Worm (Caenorhabditis elegans) whole organism, L4 larva: ENCODE data around the gene pph-4.1.
A peak's percentile ranks its signal among the peaks of the same experiment; 100 is the strongest.

Experiments used
- F49E8.2 ChIP-seq: sonication (generic microtip); optimal IDR thresholded peaks from 2 replicates; lab custom pipeline; 2016; ENCODE audit warnings: missing compliant biosample characterization, mild to moderate bottlenecking, missing genetic modification characterization, borderline replicate concordance
- T20F7.1 ChIP-seq: fragments of 200-800 bp; sonication (Bioruptor generic); optimal IDR thresholded peaks from 2 replicates; lab custom pipeline; 2018; ENCODE audit warnings: mild to moderate bottlenecking, missing genetic modification characterization, missing compliant biosample characterization
- T26A8.4 ChIP-seq: fragments of 200-800 bp; sonication (Bioruptor generic); IDR thresholded peaks from 2 replicates; pipeline ENCODE4 v1.3.6; 2022; ENCODE audit warnings: missing genetic modification characterization, missing compliant biosample characterization
- Y48G9A.11 ChIP-seq: fragments of 200-800 bp; sonication (Bioruptor generic); IDR thresholded peaks from 2 replicates; pipeline ENCODE4 v1.3.6; 2022; ENCODE audit warnings: missing genetic modification reagents, missing genetic modification characterization, missing compliant biosample characterization
- Y5F2A.4 ChIP-seq: fragments of 200-800 bp; sonication (Bioruptor generic); optimal IDR thresholded peaks from 2 replicates; lab custom pipeline; 2018; ENCODE audit warnings: mild to moderate bottlenecking, missing genetic modification characterization, missing compliant biosample characterization
- Y75B8A.6 ChIP-seq: fragments of 200-800 bp; sonication (Bioruptor generic); IDR thresholded peaks from 2 replicates; pipeline ENCODE4 v1.3.6; 2022; ENCODE audit warnings: missing genetic modification reagents, missing genetic modification characterization, missing compliant biosample characterization
- ZK546.5 ChIP-seq, 2 experiments: sonication (generic microtip); optimal IDR thresholded peaks; 2 replicates each; lab custom pipeline; 2017; ENCODE audit warnings: missing biosample characterization in 2 of 2, missing genetic modification characterization in 2 of 2
- ama-1 ChIP-seq: fragments of 150-350 bp; optimal IDR thresholded peaks from 2 replicates; lab custom pipeline; 2014; ENCODE audit warnings: inconsistent platforms, mixed read lengths
- ceh-32 ChIP-seq: sonication (generic microtip); optimal IDR thresholded peaks from 2 replicates; lab custom pipeline; 2016; ENCODE audit warnings: mild to moderate bottlenecking, missing genetic modification characterization, missing compliant biosample characterization; ENCODE audit not compliant: poor library complexity
- ceh-62 ChIP-seq: sonication (generic microtip); optimal IDR thresholded peaks from 2 replicates; lab custom pipeline; 2017; ENCODE audit warnings: missing biosample characterization, missing genetic modification characterization
- ces-1 ChIP-seq: fragments of 150-350 bp; sonication (generic microtip); optimal IDR thresholded peaks from 4 replicates; lab custom pipeline; 2014; ENCODE audit warnings: missing biosample characterization, missing genetic modification reagents, missing genetic modification characterization
- cey-2 ChIP-seq: sonication (generic microtip); optimal IDR thresholded peaks from 3 replicates; lab custom pipeline; 2017; ENCODE audit warnings: missing genetic modification characterization, mild to moderate bottlenecking, missing compliant biosample characterization, antibody characterized with exemption, borderline replicate concordance; ENCODE audit not compliant: insufficient read depth
- daf-16 ChIP-seq, 3 experiments: sonication (generic microtip); optimal IDR thresholded peaks; 2 replicates each; lab custom pipeline; 2016 to 2017; ENCODE audit warnings: missing genetic modification characterization in 3 of 3, missing genetic modification reagents in 3 of 3, mild to moderate bottlenecking in 2 of 3, missing compliant biosample characterization in 2 of 3, missing biosample characterization in 1 of 3, moderate library complexity in 1 of 3
- dmd-6 ChIP-seq: fragments of 200-800 bp; sonication (Bioruptor generic); IDR thresholded peaks from 2 replicates; pipeline ENCODE4 v1.3.6; 2022; ENCODE audit warnings: missing genetic modification reagents, missing genetic modification characterization, missing compliant biosample characterization
- dve-1 ChIP-seq: sonication (generic microtip); optimal IDR thresholded peaks from 2 replicates; lab custom pipeline; 2017; ENCODE audit warnings: antibody characterized with exemption, mild to moderate bottlenecking, missing genetic modification characterization, missing compliant biosample characterization; ENCODE audit not compliant: insufficient read depth
- egl-27 ChIP-seq: sonication (generic microtip); optimal IDR thresholded peaks from 3 replicates; lab custom pipeline; 2017; ENCODE audit warnings: missing biosample characterization, missing genetic modification reagents, missing genetic modification characterization
- egl-43 ChIP-seq: fragments of 200-800 bp; sonication (Bioruptor generic); IDR thresholded peaks from 2 replicates; pipeline ENCODE4 v1.3.6; 2022; ENCODE audit warnings: missing genetic modification reagents, missing genetic modification characterization, missing compliant biosample characterization
- fkh-10 ChIP-seq: fragments of 150-350 bp; optimal IDR thresholded peaks from 2 replicates; lab custom pipeline; 2014; ENCODE audit warnings: missing biosample characterization, missing genetic modification reagents, missing genetic modification characterization
- hlh-11 ChIP-seq: fragments of 200-800 bp; sonication (Bioruptor generic); optimal IDR thresholded peaks from 2 replicates; lab custom pipeline; 2018; ENCODE audit warnings: mild to moderate bottlenecking, missing genetic modification characterization, missing compliant biosample characterization
- hlh-30 ChIP-seq: sonication (generic microtip); optimal IDR thresholded peaks from 2 replicates; lab custom pipeline; 2017; ENCODE audit warnings: antibody characterized with exemption, mild to moderate bottlenecking, missing genetic modification characterization, missing compliant biosample characterization; ENCODE audit not compliant: insufficient read depth
- lim-7 ChIP-seq: fragments of 200-800 bp; sonication (Bioruptor generic); IDR thresholded peaks from 2 replicates; pipeline ENCODE4 v1.3.6; 2022; ENCODE audit warnings: missing genetic modification characterization, missing compliant biosample characterization
- lin-1 ChIP-seq: fragments of 200-800 bp; sonication (Bioruptor generic); IDR thresholded peaks from 2 replicates; pipeline ENCODE4 v1.3.6; 2022; ENCODE audit warnings: missing genetic modification reagents, missing genetic modification characterization, missing compliant biosample characterization
- lin-13 ChIP-seq: fragments of 150-350 bp; optimal IDR thresholded peaks from 2 replicates; lab custom pipeline; 2014; ENCODE audit warnings: missing biosample characterization, missing genetic modification reagents, missing genetic modification characterization
- lin-38 ChIP-seq: fragments of 200-800 bp; sonication (Bioruptor generic); IDR thresholded peaks from 2 replicates; pipeline ENCODE4 v1.3.6; 2022; ENCODE audit warnings: missing genetic modification reagents, missing genetic modification characterization, missing compliant biosample characterization
- lin-39 ChIP-seq: fragments of 150-350 bp; optimal IDR thresholded peaks from 2 replicates; lab custom pipeline; 2014; ENCODE audit warnings: missing biosample characterization, missing genetic modification reagents, missing genetic modification characterization
- lsy-2 ChIP-seq, 2 experiments: fragments of 150-350 bp in 1 of 2; sonication (generic microtip) in 1 of 2; optimal IDR thresholded peaks; 2 replicates each; lab custom pipeline; 2014 to 2017; ENCODE audit warnings: missing biosample characterization in 2 of 2, missing genetic modification characterization in 2 of 2
- madf-9 ChIP-seq: fragments of 200-800 bp; sonication (Bioruptor generic); conservative IDR thresholded peaks from 2 replicates; pipeline ENCODE4 v1.3.6; 2022; ENCODE audit warnings: missing genetic modification reagents, missing genetic modification characterization, missing compliant biosample characterization
- mes-2 ChIP-seq: sonication (generic microtip); optimal IDR thresholded peaks from 2 replicates; lab custom pipeline; 2016; ENCODE audit warnings: missing genotype, mild to moderate bottlenecking, missing genetic modification characterization, missing compliant biosample characterization; ENCODE audit not compliant: poor library complexity, severe bottlenecking
- nhr-102 ChIP-seq: sonication (generic microtip); optimal IDR thresholded peaks from 2 replicates; lab custom pipeline; 2016; ENCODE audit warnings: mild to moderate bottlenecking, missing genetic modification characterization, moderate library complexity, missing compliant biosample characterization
- nhr-25 ChIP-seq: sonication (generic microtip); optimal IDR thresholded peaks from 2 replicates; lab custom pipeline; 2017; ENCODE audit warnings: missing genetic modification characterization, mild to moderate bottlenecking, missing compliant biosample characterization, antibody characterized with exemption, moderate library complexity, borderline replicate concordance; ENCODE audit not compliant: insufficient read depth
- nhr-28 ChIP-seq: fragments of 150-350 bp; optimal IDR thresholded peaks from 2 replicates; lab custom pipeline; 2014; ENCODE audit warnings: missing biosample characterization, missing genetic modification characterization
- nhr-41 ChIP-seq: fragments of 200-800 bp; sonication (Bioruptor generic); IDR thresholded peaks from 2 replicates; pipeline ENCODE4 v1.3.6; 2022; ENCODE audit warnings: missing genetic modification reagents, missing genetic modification characterization, missing compliant biosample characterization
- nhr-42 ChIP-seq: fragments of 200-800 bp; sonication (Bioruptor generic); IDR thresholded peaks from 2 replicates; pipeline ENCODE4 v1.3.6; 2022; ENCODE audit warnings: missing genetic modification characterization, missing compliant biosample characterization
- nhr-6 ChIP-seq: fragments of 150-350 bp; optimal IDR thresholded peaks from 2 replicates; lab custom pipeline; 2014; ENCODE audit warnings: missing biosample characterization, missing genetic modification characterization
- php-3 ChIP-seq: fragments of 200-800 bp; sonication (Bioruptor generic); IDR thresholded peaks from 2 replicates; pipeline ENCODE4 v1.3.6; 2022; ENCODE audit warnings: missing genetic modification reagents, missing genetic modification characterization, missing compliant biosample characterization
- pqm-1 ChIP-seq: sonication (generic microtip); optimal IDR thresholded peaks from 2 replicates; lab custom pipeline; 2017; ENCODE audit warnings: missing biosample characterization, missing genetic modification characterization
- spr-1 ChIP-seq: sonication (generic microtip); optimal IDR thresholded peaks from 2 replicates; lab custom pipeline; 2016; ENCODE audit warnings: mild to moderate bottlenecking, missing genetic modification characterization, missing compliant biosample characterization
- spr-3 ChIP-seq: fragments of 200-800 bp; sonication (Bioruptor generic); optimal IDR thresholded peaks from 2 replicates; lab custom pipeline; 2018; ENCODE audit warnings: mild to moderate bottlenecking, missing genetic modification characterization, missing compliant biosample characterization
- tag-97 ChIP-seq: fragments of 200-800 bp; sonication (Bioruptor generic); IDR thresholded peaks from 2 replicates; pipeline ENCODE4 v1.3.6; 2022; ENCODE audit warnings: missing genetic modification characterization, missing compliant biosample characterization
- tra-1 ChIP-seq: fragments of 200-800 bp; sonication (Bioruptor generic); IDR thresholded peaks from 2 replicates; pipeline ENCODE4 v1.3.6; 2022; ENCODE audit warnings: missing genetic modification reagents, missing genetic modification characterization, missing compliant biosample characterization
- unc-62 ChIP-seq, 3 experiments: fragments of 150-350 bp in 1 of 3; sonication (generic microtip); optimal IDR thresholded peaks in 2 of 3; peaks in 1 of 3; 1 replicate in 1 of 3; 2 replicates in 2 of 3; lab custom pipeline; 2014 to 2017; ENCODE audit warnings: missing biosample characterization in 3 of 3, missing genetic modification characterization in 3 of 3, missing genetic modification reagents in 3 of 3, missing genotype in 1 of 3
- vab-7 ChIP-seq: fragments of 200-800 bp; sonication (Bioruptor generic); IDR thresholded peaks from 2 replicates; pipeline ENCODE4 v1.3.6; 2022; ENCODE audit warnings: missing genetic modification reagents, missing genetic modification characterization, missing compliant biosample characterization
- zag-1 ChIP-seq: fragments of 150-350 bp; optimal IDR thresholded peaks from 2 replicates; lab custom pipeline; 2014; ENCODE audit warnings: missing biosample characterization, missing genetic modification characterization
- zip-2 ChIP-seq: fragments of 150-350 bp; optimal IDR thresholded peaks from 2 replicates; lab custom pipeline; 2014; ENCODE audit warnings: missing biosample characterization, missing genetic modification characterization
- ztf-7 ChIP-seq: fragments of 150-350 bp; optimal IDR thresholded peaks from 2 replicates; lab custom pipeline; 2014; ENCODE audit warnings: missing biosample characterization, missing genetic modification characterization

Gene pph-4.1

ce11 chrIII:12318794-12319193, 32.3 kb downstream of the pph-4.1 start, which contains the start of gene Y75B8A.28 (continued):
- no peak for TF ChIP-seq Y48G9A.11 (GFP tag; lab: Robert Waterston, UW)
- TF ChIP-seq vab-7, result no peak
- TF ChIP-seq T26A8.4 (GFP tag; lab: Robert Waterston, UW), result no peak
- TF ChIP-seq tra-1 (GFP tag; lab: Robert Waterston, UW), result no peak
- TF ChIP-seq zip-2 (tag; lab: Kevin White, UChicago), result no peak
- no peak for TF ChIP-seq zag-1 (tag; lab: Kevin White, UChicago)
- TF ChIP-seq madf-9 (GFP tag; lab: Robert Waterston, UW), result no peak
- no peak for TF ChIP-seq Y5F2A.4 (GFP tag; lab: Kevin White, UChicago)
- no peak for TF ChIP-seq spr-3 (GFP tag; lab: Kevin White, UChicago)
- TF ChIP-seq ZK546.5 (tag; optimal IDR thresholded peaks at IDR 0.05; lab: Kevin White, UChicago), result no peak
- no peak for TF ChIP-seq ceh-32
- TF ChIP-seq Y75B8A.6 (GFP tag; lab: Robert Waterston, UW), result no peak
- TF ChIP-seq tag-97, result no peak
- TF ChIP-seq, all 104 proteins: peak for 15

ce11 chrIII:12317492-12317891, 33.6 kb downstream of the pph-4.1 start:
- TF ChIP-seq dmd-6 (GFP tag; lab: Robert Waterston, UW), result peak; percentile 86
- TF ChIP-seq nhr-6 (tag; lab: Kevin White, UChicago), result peak; percentile 81
- no peak for TF ChIP-seq lin-39 (tag; lab: Kevin White, UChicago)
- TF ChIP-seq dve-1 (tag; lab: Kevin White, UChicago), result peak; percentile 76
- peak; percentile 38 for TF ChIP-seq lin-13 (GFP tag; lab: Kevin White, UChicago)
- no peak for TF ChIP-seq ceh-62 (tag; lab: Kevin White, UChicago)
- TF ChIP-seq lim-7 (GFP tag; lab: Robert Waterston, UW), result no peak
- no peak for TF ChIP-seq nhr-102
- peak; percentile 87 for TF ChIP-seq lin-1 (GFP tag; lab: Robert Waterston, UW)
- TF ChIP-seq mes-2 (tag; lab: Kevin White, UChicago), result peak; percentile 4
- peak; percentile 83 for TF ChIP-seq nhr-28 (tag; lab: Kevin White, UChicago)
- peak; percentile 92 for TF ChIP-seq nhr-41
- TF ChIP-seq daf-16 (GFP tag; optimal IDR thresholded peaks at IDR 0.05; lab: Kevin White, UChicago), result no peak
- peak; percentile 88 for TF ChIP-seq daf-16 (tag; optimal IDR thresholded peaks at IDR 0.05; lab: Kevin White, UChicago)
- TF ChIP-seq cey-2 (tag; lab: Kevin White, UChicago), result no peak
- TF ChIP-seq unc-62 (GFP tag; optimal IDR thresholded peaks at IDR 0.05 in 1 of 2; lab: Kevin White, UChicago), result peak in 1 of 2 experiments; percentile 90
- no peak for TF ChIP-seq unc-62 (tag; optimal IDR thresholded peaks at IDR 0.05; lab: Kevin White, UChicago)
- no peak for TF ChIP-seq fkh-10
- no peak for TF ChIP-seq madf-9 (GFP tag; lab: Robert Waterston, UW)
- no peak for TF ChIP-seq ama-1
- no peak for TF ChIP-seq egl-27 (tag; lab: Kevin White, UChicago)
- TF ChIP-seq pqm-1, result peak; percentile 86
- no peak for TF ChIP-seq ztf-7 (tag; lab: Kevin White, UChicago)
- peak; percentile 88 for TF ChIP-seq php-3 (GFP tag; lab: Robert Waterston, UW)
- peak; percentile 24; the same call in 1 of the 2 replicates for TF ChIP-seq lin-38 (GFP tag; lab: Robert Waterston, UW)
- TF ChIP-seq spr-1 (tag; lab: Kevin White, UChicago), result no peak
- no peak for TF ChIP-seq ces-1 (GFP tag; lab: Kevin White, UChicago)
- TF ChIP-seq hlh-30 (tag; lab: Kevin White, UChicago), result peak; percentile 49
- TF ChIP-seq spr-3 (GFP tag; lab: Kevin White, UChicago), result no peak
- no peak for TF ChIP-seq egl-43 (GFP tag; lab: Robert Waterston, UW)
- TF ChIP-seq T20F7.1 (GFP tag; lab: Kevin White, UChicago), result no peak
- no peak for TF ChIP-seq zag-1 (tag; lab: Kevin White, UChicago)
- TF ChIP-seq lsy-2 (tag; optimal IDR thresholded peaks at IDR 0.05; lab: Kevin White, UChicago), result no peak
- TF ChIP-seq hlh-11, result peak; percentile 79
- no peak for TF ChIP-seq F49E8.2 (tag; lab: Kevin White, UChicago)
- no peak for TF ChIP-seq nhr-25 (tag; lab: Kevin White, UChicago)
- TF ChIP-seq nhr-42 (GFP tag; lab: Robert Waterston, UW), result no peak
